Worm (Caenorhabditis elegans): ENCODE measurements around the gene gana-1.

- no peak for TF ChIP-seq snpc-4 (tag; optimal IDR thresholded peaks at IDR 0.05)
- TF ChIP-seq tlp-1 (tag; optimal IDR thresholded peaks at IDR 0.05), result no peak
- no peak for TF ChIP-seq fos-1 (tag; optimal IDR thresholded peaks at IDR 0.05)
- TF ChIP-seq lin-15B (tag; optimal IDR thresholded peaks at IDR 0.05), result no peak
- no peak for TF ChIP-seq jun-1 (tag; optimal IDR thresholded peaks at IDR 0.05)
- TF ChIP-seq elt-2 (tag; optimal IDR thresholded peaks at IDR 0.05), result no peak
- no peak for TF ChIP-seq skn-1 (tag; optimal IDR thresholded peaks at IDR 0.05)
- TF ChIP-seq lin-13 (GFP tag; optimal IDR thresholded peaks at IDR 0.05), result no peak
- no peak for TF ChIP-seq grh-1 (GFP tag; IDR thresholded peaks at IDR 0.05)
- TF ChIP-seq blmp-1 (tag; optimal IDR thresholded peaks at IDR 0.05), result no peak
- no peak for TF ChIP-seq rnt-1 (tag; optimal IDR thresholded peaks at IDR 0.05)
Observed at ce11 chrV:12063036-12063435, 24.0 kb upstream of the gana-1 start, which contains the start of gene clh-6.
